Fruit fly (Drosophila melanogaster) whole organism, wandering third instar larva: ENCODE measurements around the gene CG11693.

Experiments
- Abd-B ChIP-seq: fragments of >200 bp; optimal IDR thresholded peaks from 2 replicates; lab custom pipeline; 2017; ENCODE audit warnings: missing biosample characterization, missing genetic modification characterization
- GATAd ChIP-seq: sonication (Bioruptor generic); optimal IDR thresholded peaks from 2 replicates; lab custom pipeline; 2016; ENCODE audit warnings: missing biosample characterization, missing genetic modification characterization
- Hnf4 ChIP-seq: fragments of 200-800 bp; sonication (Bioruptor generic); optimal IDR thresholded peaks from 2 replicates; lab custom pipeline; 2016; ENCODE audit warnings: missing biosample characterization, mild to moderate bottlenecking, missing genetic modification characterization
- br ChIP-seq: fragments of 200-800 bp; sonication (Bioruptor generic); optimal IDR thresholded peaks from 2 replicates; lab custom pipeline; 2016; ENCODE audit warnings: missing biosample characterization, missing genetic modification characterization
- fru ChIP-seq: fragments of 200-800 bp; sonication (Bioruptor generic); optimal IDR thresholded peaks from 3 replicates; lab custom pipeline; 2016; ENCODE audit warnings: missing biosample characterization, mild to moderate bottlenecking, missing genetic modification characterization
- jim ChIP-seq: fragments of 175-275, 200-325 bp; sonication (Bioruptor generic); optimal IDR thresholded peaks from 2 replicates; lab custom pipeline; 2016; ENCODE audit warnings: missing biosample characterization, mild to moderate bottlenecking, missing genetic modification characterization
- lola ChIP-seq: fragments of >200 bp; optimal IDR thresholded peaks from 2 replicates; lab custom pipeline; 2017; ENCODE audit warnings: missing biosample characterization, missing genetic modification characterization
- sv ChIP-seq: fragments of 200-800 bp; sonication (Bioruptor generic); optimal IDR thresholded peaks from 3 replicates; lab custom pipeline; 2016; ENCODE audit warnings: missing biosample characterization, missing genetic modification characterization
- usp ChIP-seq: fragments of >200 bp; optimal IDR thresholded peaks from 2 replicates; lab custom pipeline; 2017; ENCODE audit warnings: missing biosample characterization, missing genetic modification characterization

dm6 chr3R:8343251-8343744, 32.7 kb upstream of the CG11693 start, which contains the start of the genes PNKP and COX7AL:
- TF ChIP-seq Hnf4 (no peak), GATAd (GFP tag; lab: Kevin White, UChicago) (no peak), jim (GFP tag; lab: Kevin White, UChicago) (no peak), lola (GFP tag; lab: Kevin White, UChicago) (no peak), sv (no peak), usp (no peak), fru (GFP tag; lab: Kevin White, UChicago) (no peak), br (GFP tag; lab: Kevin White, UChicago) (no peak), Abd-B (GFP tag; lab: Kevin White, UChicago) (no peak)
